Worm (Caenorhabditis elegans) whole organism, late embryonic: ENCODE results near the gene F23H11.7.

Experiments used
- C08G9.2 ChIP-seq: sonication (generic microtip); optimal IDR thresholded peaks from 2 replicates; lab custom pipeline; 2016; ENCODE audit warnings: mild to moderate bottlenecking, missing genetic modification characterization, moderate library complexity, missing compliant biosample characterization
- C38D4.7 ChIP-seq: fragments of 200-800 bp; sonication (Bioruptor generic); optimal IDR thresholded peaks from 2 replicates; lab custom pipeline; 2018; ENCODE audit warnings: mild to moderate bottlenecking, missing genetic modification characterization, moderate library complexity, missing compliant biosample characterization
- F13H6.1 ChIP-seq: sonication (generic microtip); optimal IDR thresholded peaks from 2 replicates; lab custom pipeline; 2016; ENCODE audit warnings: missing genetic modification characterization, missing compliant biosample characterization
- T23F11.4 ChIP-seq: fragments of 200-800 bp; sonication (Bioruptor generic); optimal IDR thresholded peaks from 2 replicates; lab custom pipeline; 2018; ENCODE audit warnings: mild to moderate bottlenecking, missing genetic modification characterization, missing compliant biosample characterization
- Y22D7AL.16 ChIP-seq: sonication (generic microtip); optimal IDR thresholded peaks from 2 replicates; lab custom pipeline; 2016; ENCODE audit warnings: missing genetic modification characterization, missing compliant biosample characterization
- ahr-1 ChIP-seq: sonication (generic microtip); optimal IDR thresholded peaks from 2 replicates; lab custom pipeline; 2016; ENCODE audit warnings: missing genetic modification characterization, missing compliant biosample characterization
- ceh-18 ChIP-seq: sonication (generic microtip); optimal IDR thresholded peaks from 2 replicates; lab custom pipeline; 2016; ENCODE audit warnings: missing genetic modification characterization, missing compliant biosample characterization
- ceh-19 ChIP-seq: fragments of 200-800 bp; sonication (Bioruptor generic); optimal IDR thresholded peaks from 2 replicates; lab custom pipeline; 2018; ENCODE audit warnings: mild to moderate bottlenecking, missing genetic modification characterization, missing compliant biosample characterization
- ceh-2 ChIP-seq: sonication (generic microtip); optimal IDR thresholded peaks from 2 replicates; lab custom pipeline; 2016; ENCODE audit warnings: missing genotype, missing genetic modification characterization, missing compliant biosample characterization
- ceh-22 ChIP-seq: sonication (generic microtip); optimal IDR thresholded peaks from 2 replicates; lab custom pipeline; 2017; ENCODE audit warnings: missing biosample characterization, missing genetic modification characterization
- ceh-45 ChIP-seq: fragments of 200-800 bp; sonication (Bioruptor generic); IDR thresholded peaks from 2 replicates; pipeline ENCODE4 v1.3.6; 2022; ENCODE audit warnings: missing genetic modification reagents, missing genetic modification characterization, missing compliant biosample characterization
- ceh-48 ChIP-seq: sonication (generic microtip); optimal IDR thresholded peaks from 2 replicates; lab custom pipeline; 2016; ENCODE audit warnings: missing genetic modification characterization, inconsistent platforms, missing compliant biosample characterization
- ceh-9 ChIP-seq: sonication (generic microtip); optimal IDR thresholded peaks from 2 replicates; lab custom pipeline; 2016; ENCODE audit warnings: mild to moderate bottlenecking, missing genetic modification characterization, inconsistent platforms, missing compliant biosample characterization
- elt-4 ChIP-seq: sonication (generic microtip); optimal IDR thresholded peaks from 2 replicates; lab custom pipeline; 2016; ENCODE audit warnings: missing genetic modification characterization, missing compliant biosample characterization
- ets-4 ChIP-seq: sonication (generic microtip); optimal IDR thresholded peaks from 2 replicates; lab custom pipeline; 2016; ENCODE audit warnings: missing genetic modification characterization, missing compliant biosample characterization
- eyg-1 ChIP-seq: sonication (generic microtip); optimal IDR thresholded peaks from 2 replicates; lab custom pipeline; 2016; ENCODE audit warnings: missing genotype, missing genetic modification characterization, missing compliant biosample characterization
- fkh-10 ChIP-seq: fragments of 150-350 bp; optimal IDR thresholded peaks from 2 replicates; lab custom pipeline; 2014; ENCODE audit warnings: missing biosample characterization, missing genetic modification reagents, missing genetic modification characterization
- gmeb-2 ChIP-seq: sonication (generic microtip); optimal IDR thresholded peaks from 2 replicates; lab custom pipeline; 2016; ENCODE audit warnings: missing genetic modification characterization, inconsistent platforms, missing compliant biosample characterization
- hlh-13 ChIP-seq: fragments of 200-800 bp; sonication (Bioruptor generic); optimal IDR thresholded peaks from 2 replicates; lab custom pipeline; 2018; ENCODE audit warnings: mild to moderate bottlenecking, missing genetic modification characterization, missing compliant biosample characterization
- hlh-15 ChIP-seq: sonication (generic microtip); optimal IDR thresholded peaks from 2 replicates; lab custom pipeline; 2016; ENCODE audit warnings: missing genetic modification characterization, missing compliant biosample characterization
- hlh-6 ChIP-seq: sonication (generic microtip); optimal IDR thresholded peaks from 2 replicates; lab custom pipeline; 2016; ENCODE audit warnings: missing genotype, missing genetic modification characterization, missing compliant biosample characterization
- hlh-8 ChIP-seq: sonication (generic microtip); optimal IDR thresholded peaks from 2 replicates; lab custom pipeline; 2016; ENCODE audit warnings: missing genotype, missing genetic modification characterization, missing compliant biosample characterization
- lim-6 ChIP-seq: sonication (generic microtip); optimal IDR thresholded peaks from 2 replicates; lab custom pipeline; 2016; ENCODE audit warnings: missing genetic modification characterization, missing compliant biosample characterization
- lin-11 ChIP-seq: fragments of 200-800 bp; sonication (Bioruptor generic); optimal IDR thresholded peaks from 2 replicates; lab custom pipeline; 2018; ENCODE audit warnings: mild to moderate bottlenecking, missing genetic modification characterization, missing compliant biosample characterization
- madf-2 ChIP-seq: sonication (generic microtip); optimal IDR thresholded peaks from 2 replicates; lab custom pipeline; 2017; ENCODE audit warnings: missing genetic modification characterization, missing compliant biosample characterization
- mec-3 ChIP-seq: sonication (generic microtip); optimal IDR thresholded peaks from 2 replicates; lab custom pipeline; 2016; ENCODE audit warnings: borderline replicate concordance, missing genetic modification characterization, missing compliant biosample characterization
- npax-4 ChIP-seq: sonication (generic microtip); optimal IDR thresholded peaks from 2 replicates; lab custom pipeline; 2016; ENCODE audit warnings: missing genetic modification characterization, missing compliant biosample characterization
- odd-2 ChIP-seq: sonication (generic microtip); optimal IDR thresholded peaks from 2 replicates; lab custom pipeline; 2017; ENCODE audit warnings: antibody characterized with exemption, mild to moderate bottlenecking, missing genetic modification characterization, missing compliant biosample characterization
- pax-1 ChIP-seq: fragments of 150-350 bp; optimal IDR thresholded peaks from 2 replicates; lab custom pipeline; 2014; ENCODE audit warnings: missing biosample characterization, missing genetic modification characterization
- pha-2 ChIP-seq: sonication (generic microtip); optimal IDR thresholded peaks from 2 replicates; lab custom pipeline; 2017; ENCODE audit warnings: mild to moderate bottlenecking, missing genetic modification characterization, missing compliant biosample characterization
- pha-4 ChIP-seq: fragments of 150-350 bp; optimal IDR thresholded peaks from 2 replicates; lab custom pipeline; 2018; ENCODE audit warnings: missing biosample characterization, missing genetic modification reagents, missing genetic modification characterization
- pqm-1 ChIP-seq: sonication (generic microtip); optimal IDR thresholded peaks from 2 replicates; lab custom pipeline; 2016; ENCODE audit warnings: missing genetic modification characterization, missing compliant biosample characterization
- ref-2 ChIP-seq: sonication (generic microtip); optimal IDR thresholded peaks from 2 replicates; lab custom pipeline; 2016; ENCODE audit warnings: missing genetic modification characterization, missing compliant biosample characterization
- sdc-2 ChIP-seq: sonication (generic microtip); optimal IDR thresholded peaks from 2 replicates; lab custom pipeline; 2016; ENCODE audit warnings: missing genotype, missing genetic modification characterization, missing compliant biosample characterization
- sox-2 ChIP-seq: fragments of 200-800 bp; sonication (Bioruptor generic); IDR thresholded peaks from 2 replicates; pipeline ENCODE4 v1.3.6; 2022; ENCODE audit warnings: missing genetic modification reagents, missing genetic modification characterization, missing compliant biosample characterization
- sox-4 ChIP-seq: sonication (generic microtip); optimal IDR thresholded peaks from 2 replicates; lab custom pipeline; 2017; ENCODE audit warnings: mild to moderate bottlenecking, missing genetic modification characterization, inconsistent platforms, missing compliant biosample characterization
- unc-42 ChIP-seq: sonication (generic microtip); optimal IDR thresholded peaks from 2 replicates; lab custom pipeline; 2016; ENCODE audit warnings: missing genotype, missing genetic modification characterization, missing compliant biosample characterization
- unc-55 ChIP-seq: sonication (generic microtip); optimal IDR thresholded peaks from 2 replicates; lab custom pipeline; 2017; ENCODE audit warnings: missing biosample characterization, missing genetic modification reagents, missing genetic modification characterization
- zip-5 ChIP-seq: sonication (generic microtip); optimal IDR thresholded peaks from 2 replicates; lab custom pipeline; 2016; ENCODE audit warnings: missing genetic modification characterization, missing compliant biosample characterization
- ztf-16 ChIP-seq: sonication (generic microtip); optimal IDR thresholded peaks from 2 replicates; lab custom pipeline; 2017; ENCODE audit warnings: missing genetic modification characterization, missing compliant biosample characterization

F23H11.7 gene

ce11 chrIII:919322-919721 lies at the start of gene F23H11.7:
TSS of gene F23H11.7 (minus strand) at chrIII:919422.
- TF ChIP-seq lin-11 (tag; lab: Kevin White, UChicago), result no peak
- TF ChIP-seq eyg-1 (tag; lab: Kevin White, UChicago), result no peak
- TF ChIP-seq zip-5 (tag; lab: Kevin White, UChicago), result no peak
- no peak for TF ChIP-seq unc-55
- no peak for TF ChIP-seq ets-4 (tag; lab: Kevin White, UChicago)
- no peak for TF ChIP-seq sox-4 (tag; lab: Kevin White, UChicago)

DNA sequence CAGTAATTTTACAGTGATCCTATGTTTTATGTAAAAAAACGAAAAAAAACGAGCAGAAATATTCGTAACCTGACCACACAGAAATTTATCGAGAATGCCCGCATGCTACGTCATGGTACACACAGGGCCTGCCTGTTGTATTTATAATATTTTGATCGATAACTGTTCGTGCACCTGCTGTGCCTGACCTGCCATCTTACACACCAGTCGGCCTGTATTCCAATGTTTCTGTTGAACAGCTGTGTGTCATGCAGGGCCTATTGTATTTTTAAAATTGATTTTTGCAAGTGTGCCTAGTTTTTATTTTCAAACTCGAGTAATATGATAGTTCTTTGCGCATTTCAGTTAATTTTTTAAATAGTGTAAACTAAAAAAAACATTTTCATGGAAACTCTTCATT lies 47.0 kb upstream of the F23H11.7 start:
- TF ChIP-seq ceh-18 (no peak), C08G9.2 (tag; lab: Kevin White, UChicago) (no peak)
- TF ChIP-seq, all 69 proteins: peak for 0

DNA sequence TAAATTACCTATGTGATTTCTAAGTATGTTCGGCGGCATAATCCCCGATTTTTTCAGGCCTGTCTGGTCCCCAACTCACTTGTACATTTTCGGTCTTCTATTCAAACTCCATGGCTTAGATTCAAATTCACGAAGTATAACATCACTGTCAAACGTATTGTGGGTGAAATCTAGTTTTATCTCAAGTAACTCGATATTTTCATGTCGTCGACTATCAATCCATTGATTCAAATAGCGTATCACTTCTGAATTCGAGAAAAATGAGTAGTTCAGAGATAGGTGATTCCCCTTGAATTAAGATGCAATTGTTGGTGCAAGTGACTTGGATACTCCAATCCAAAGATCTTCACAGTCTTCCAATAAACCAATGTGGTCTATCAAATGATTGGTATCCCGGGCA lies 45.4 kb upstream of the F23H11.7 start:
- no peak for TF ChIP-seq ceh-48 (tag; lab: Kevin White, UChicago)
- TF ChIP-seq sdc-2 (tag; lab: Kevin White, UChicago), result no peak
- no peak for TF ChIP-seq hlh-13 (GFP tag; lab: Kevin White, UChicago)
- no peak for TF ChIP-seq ceh-19 (GFP tag; lab: Kevin White, UChicago)
- no peak for TF ChIP-seq ceh-18

ce11 chrIII:961948-962347 lies 42.7 kb upstream of the F23H11.7 start, which contains the start of gene fbxa-51:
TSS of gene fbxa-51 (plus strand) at chrIII:962269.
- TF ChIP-seq ceh-22, result no peak
- no peak for TF ChIP-seq pqm-1 (tag; lab: Kevin White, UChicago)
- TF ChIP-seq madf-2 (tag; lab: Kevin White, UChicago), result no peak
- no peak for TF ChIP-seq unc-42 (tag; lab: Kevin White, UChicago)
- TF ChIP-seq odd-2 (tag; lab: Kevin White, UChicago), result no peak
- no peak for TF ChIP-seq sox-2 (GFP tag; lab: Robert Waterston, UW)
- no peak for TF ChIP-seq ahr-1
- TF ChIP-seq pax-1 (tag; lab: Kevin White, UChicago), result no peak
- TF ChIP-seq ceh-45 (GFP tag; lab: Robert Waterston, UW), result no peak
- no peak for TF ChIP-seq hlh-15
- TF ChIP-seq gmeb-2 (tag; lab: Kevin White, UChicago), result no peak
- no peak for TF ChIP-seq C38D4.7 (GFP tag; lab: Kevin White, UChicago)
- no peak for TF ChIP-seq sdc-2 (tag; lab: Kevin White, UChicago)
- no peak for TF ChIP-seq ceh-9 (tag; lab: Kevin White, UChicago)
- no peak for TF ChIP-seq ceh-2 (tag; lab: Kevin White, UChicago)

- TF ChIP-seq C38D4.7 (GFP tag; lab: Kevin White, UChicago) (no peak), T23F11.4 (no peak), Y22D7AL.16 (no peak), hlh-15 (no peak), hlh-6 (no peak), ceh-9 (tag; lab: Kevin White, UChicago) (no peak), pha-2 (tag; lab: Kevin White, UChicago) (no peak)
Observed at ce11 chrIII:955981-956380, 36.8 kb upstream of the F23H11.7 start, which contains the start of gene fbxa-54. TSS of gene fbxa-54 (plus strand) at chrIII:956334.

- TF ChIP-seq C08G9.2 (tag; lab: Kevin White, UChicago) (no peak), ztf-16 (tag; lab: Kevin White, UChicago) (no peak), Y22D7AL.16 (no peak), fkh-10 (GFP tag; lab: Kevin White, UChicago) (no peak), F13H6.1 (tag; lab: Kevin White, UChicago) (no peak), lim-6 (no peak), ceh-22 (no peak), unc-55 (no peak), hlh-8 (tag; lab: Kevin White, UChicago) (no peak), unc-42 (tag; lab: Kevin White, UChicago) (no peak), ref-2 (no peak), hlh-15 (no peak), lin-11 (tag; lab: Kevin White, UChicago) (no peak), elt-4 (tag; lab: Kevin White, UChicago) (no peak), pha-2 (tag; lab: Kevin White, UChicago) (no peak), pha-4 (no peak), npax-4 (tag; lab: Kevin White, UChicago) (no peak), hlh-13 (GFP tag; lab: Kevin White, UChicago) (no peak), ceh-18 (no peak), mec-3 (no peak)
Observed at ce11 chrIII:954553-954952, 35.3 kb upstream of the F23H11.7 start, which contains the start of the genes T12B5.15 and T12B5.14. TSS of gene T12B5.15 (minus strand) at chrIII:954653. TSS of gene T12B5.14 (plus strand) at chrIII:954873.
